Worm (Caenorhabditis elegans) whole organism, young adult: ENCODE results near the gene M70.5.
A peak's percentile ranks its signal among the peaks of the same experiment; 100 is the strongest.

ENCODE experiments used
- C17E4.6 ChIP-seq: fragments of 200-800 bp; sonication (Bioruptor generic); IDR thresholded peaks from 2 replicates; pipeline ENCODE4 v1.3.6; 2022; ENCODE audit warnings: missing genetic modification reagents, missing genetic modification characterization, missing compliant biosample characterization
- D2030.7 ChIP-seq: fragments of 200-800 bp; sonication (Bioruptor generic); IDR thresholded peaks from 2 replicates; pipeline ENCODE4 v1.3.6; 2022; ENCODE audit warnings: missing genetic modification reagents, missing genetic modification characterization, missing compliant biosample characterization
- F33H1.4 ChIP-seq: fragments of 200-800 bp; sonication (Bioruptor generic); IDR thresholded peaks from 2 replicates; pipeline ENCODE4 v1.3.6; 2022; ENCODE audit warnings: missing genetic modification reagents, missing genetic modification characterization, missing compliant biosample characterization
- F55B11.4 ChIP-seq: sonication (generic microtip); optimal IDR thresholded peaks from 2 replicates; lab custom pipeline; 2016; ENCODE audit warnings: missing compliant biosample characterization, missing genetic modification characterization, borderline replicate concordance; ENCODE audit not compliant: insufficient read depth
- F57C9.4 ChIP-seq: sonication (generic microtip); optimal IDR thresholded peaks from 2 replicates; lab custom pipeline; 2017; ENCODE audit warnings: mild to moderate bottlenecking, missing genetic modification characterization, missing compliant biosample characterization
- T26A5.8 ChIP-seq: sonication (generic microtip); optimal IDR thresholded peaks from 2 replicates; lab custom pipeline; 2016; ENCODE audit warnings: missing genetic modification characterization, missing compliant biosample characterization
- Y53G8AR.9 ChIP-seq: fragments of 200-800 bp; sonication (Bioruptor generic); conservative IDR thresholded peaks from 2 replicates; pipeline ENCODE4 v1.3.6; 2022; ENCODE audit warnings: missing genetic modification reagents, missing genetic modification characterization, missing compliant biosample characterization
- Y79H2A.3 ChIP-seq: fragments of 200-800 bp; sonication (Bioruptor generic); conservative IDR thresholded peaks from 2 replicates; pipeline ENCODE4 v1.3.6; 2022; ENCODE audit warnings: missing genetic modification reagents, missing genetic modification characterization, missing compliant biosample characterization
- akir-1 ChIP-seq: fragments of 200-800 bp; sonication (Bioruptor generic); optimal IDR thresholded peaks from 2 replicates; lab custom pipeline; 2018; ENCODE audit warnings: mild to moderate bottlenecking, missing genetic modification characterization, moderate library complexity, missing compliant biosample characterization
- bed-2 ChIP-seq: fragments of 200-800 bp; sonication (Bioruptor generic); IDR thresholded peaks from 2 replicates; pipeline ENCODE4 v1.3.6; 2022; ENCODE audit warnings: missing genetic modification reagents, missing genetic modification characterization, missing compliant biosample characterization
- ccch-3 ChIP-seq: fragments of 200-800 bp; sonication (Bioruptor generic); optimal IDR thresholded peaks from 2 replicates; lab custom pipeline; 2018; ENCODE audit warnings: mild to moderate bottlenecking, missing genetic modification characterization, missing compliant biosample characterization
- cebp-2 ChIP-seq: fragments of 200-800 bp; sonication (Bioruptor generic); IDR thresholded peaks from 2 replicates; pipeline ENCODE4 v1.3.6; 2022; ENCODE audit warnings: missing genetic modification characterization, missing compliant biosample characterization
- ceh-91 ChIP-seq: fragments of 200-800 bp; sonication (Bioruptor generic); IDR thresholded peaks from 2 replicates; pipeline ENCODE4 v1.3.6; 2022; ENCODE audit warnings: missing genetic modification reagents, missing genetic modification characterization, missing compliant biosample characterization
- chd-7 ChIP-seq: sonication (generic microtip); optimal IDR thresholded peaks from 2 replicates; lab custom pipeline; 2016; ENCODE audit warnings: mild to moderate bottlenecking, missing genetic modification characterization, moderate library complexity, missing compliant biosample characterization
- die-1 ChIP-seq: sonication (generic microtip); optimal IDR thresholded peaks from 2 replicates; lab custom pipeline; 2016; ENCODE audit warnings: missing genotype, mild to moderate bottlenecking, missing genetic modification characterization, missing compliant biosample characterization
- dpl-1 ChIP-seq: fragments of 150-350 bp; optimal IDR thresholded peaks from 2 replicates; lab custom pipeline; 2014; ENCODE audit warnings: missing biosample characterization, missing genetic modification reagents, missing genetic modification characterization
- efl-1 ChIP-seq: fragments of 150-350 bp; optimal IDR thresholded peaks from 2 replicates; lab custom pipeline; 2014; ENCODE audit warnings: missing biosample characterization, missing genetic modification reagents, missing genetic modification characterization
- fkh-3 ChIP-seq: sonication (generic microtip); optimal IDR thresholded peaks from 2 replicates; lab custom pipeline; 2016; ENCODE audit warnings: mild to moderate bottlenecking, missing genetic modification characterization, missing compliant biosample characterization
- gei-17 ChIP-seq: fragments of 200-800 bp; sonication (Bioruptor generic); optimal IDR thresholded peaks from 2 replicates; lab custom pipeline; 2018; ENCODE audit warnings: mild to moderate bottlenecking, missing genetic modification characterization, missing compliant biosample characterization
- him-1 ChIP-seq: sonication (generic microtip); optimal IDR thresholded peaks from 2 replicates; lab custom pipeline; 2016; ENCODE audit warnings: missing genotype, missing genetic modification reagents, missing genetic modification characterization, missing compliant biosample characterization
- hlh-26 ChIP-seq: fragments of 200-800 bp; sonication (Bioruptor generic); conservative IDR thresholded peaks from 2 replicates; pipeline ENCODE4 v1.3.6; 2022; ENCODE audit warnings: missing genetic modification reagents, missing genetic modification characterization, missing compliant biosample characterization
- hmg-1.2 ChIP-seq: fragments of 200-800 bp; sonication (Bioruptor generic); IDR thresholded peaks from 2 replicates; pipeline ENCODE4 v1.3.6; 2022; ENCODE audit warnings: missing genetic modification reagents, missing genetic modification characterization, missing compliant biosample characterization
- hrde-1 ChIP-seq: sonication (generic microtip); optimal IDR thresholded peaks from 2 replicates; lab custom pipeline; 2016; ENCODE audit warnings: missing genetic modification characterization, mild to moderate bottlenecking, missing compliant biosample characterization, moderate library complexity, missing genotype, missing genetic modification reagents, borderline replicate concordance
- hsf-1 ChIP-seq: fragments of 200-800 bp; sonication (Bioruptor generic); IDR thresholded peaks from 2 replicates; pipeline ENCODE4 v1.3.6; 2022; ENCODE audit warnings: missing genetic modification reagents, missing genetic modification characterization, missing compliant biosample characterization
- let-526 ChIP-seq: fragments of 200-800 bp; sonication (Bioruptor generic); IDR thresholded peaks from 2 replicates; pipeline ENCODE4 v1.3.6; 2022; ENCODE audit warnings: missing genetic modification reagents, missing genetic modification characterization, missing compliant biosample characterization
- let-607 ChIP-seq, 2 experiments: fragments of 200-800 bp in 1 of 2; sonication (Bioruptor generic) in 1 of 2; sonication (generic microtip) in 1 of 2; optimal IDR thresholded peaks; 2 replicates each; lab custom pipeline; 2016 to 2018; ENCODE audit warnings: mild to moderate bottlenecking in 2 of 2, missing compliant biosample characterization in 2 of 2, missing genetic modification characterization in 2 of 2, moderate library complexity in 2 of 2, missing genotype in 1 of 2
- lin-35 ChIP-seq, 3 experiments: fragments of 150-350 bp in 2 of 3; sonication (generic microtip) in 1 of 3; optimal IDR thresholded peaks; 2 replicates each; lab custom pipeline; 2014 to 2018; ENCODE audit warnings: missing biosample characterization in 3 of 3, missing genetic modification characterization in 3 of 3, missing genetic modification reagents in 3 of 3
- lir-1 ChIP-seq: fragments of 200-800 bp; sonication (Bioruptor generic); conservative IDR thresholded peaks from 2 replicates; pipeline ENCODE4 v1.3.6; 2022; ENCODE audit warnings: missing genetic modification reagents, missing genetic modification characterization, missing compliant biosample characterization
- lsl-1 ChIP-seq: fragments of 200-800 bp; sonication (Bioruptor generic); optimal IDR thresholded peaks from 2 replicates; lab custom pipeline; 2018; ENCODE audit warnings: mild to moderate bottlenecking, missing genetic modification characterization, moderate library complexity, missing compliant biosample characterization
- madf-3 ChIP-seq: fragments of 200-800 bp; sonication (Bioruptor generic); IDR thresholded peaks from 2 replicates; pipeline ENCODE4 v1.3.6; 2022; ENCODE audit warnings: missing genetic modification reagents, missing genetic modification characterization, missing compliant biosample characterization
- madf-6 ChIP-seq: fragments of 200-800 bp; sonication (Bioruptor generic); IDR thresholded peaks from 2 replicates; pipeline ENCODE4 v1.3.6; 2022; ENCODE audit warnings: missing genetic modification reagents, missing genetic modification characterization, missing compliant biosample characterization
- madf-8 ChIP-seq: fragments of 200-800 bp; sonication (Bioruptor generic); conservative IDR thresholded peaks from 2 replicates; pipeline ENCODE4 v1.3.6; 2022; ENCODE audit warnings: missing genetic modification reagents, missing genetic modification characterization, missing compliant biosample characterization
- pbrm-1 ChIP-seq: fragments of 200-800 bp; sonication (Bioruptor generic); IDR thresholded peaks from 2 replicates; pipeline ENCODE4 v1.3.6; 2022; ENCODE audit warnings: missing genetic modification reagents, missing genetic modification characterization, missing compliant biosample characterization
- snpc-1.1 ChIP-seq: sonication (generic microtip); optimal IDR thresholded peaks from 2 replicates; lab custom pipeline; 2017; ENCODE audit warnings: missing genetic modification characterization, mild to moderate bottlenecking, missing compliant biosample characterization, antibody characterized with exemption, moderate library complexity, missing genotype, missing genetic modification reagents; ENCODE audit not compliant: insufficient read depth
- snpc-1.3 ChIP-seq: sonication (generic microtip); optimal IDR thresholded peaks from 2 replicates; lab custom pipeline; 2017; ENCODE audit warnings: missing genetic modification characterization, mild to moderate bottlenecking, missing compliant biosample characterization, antibody characterized with exemption, moderate library complexity, missing genotype, missing genetic modification reagents; ENCODE audit not compliant: insufficient read depth
- sptf-2 ChIP-seq: fragments of 200-800 bp; sonication (Bioruptor generic); optimal IDR thresholded peaks from 2 replicates; lab custom pipeline; 2018; ENCODE audit warnings: mild to moderate bottlenecking, missing genetic modification characterization, missing compliant biosample characterization
- tlf-1 ChIP-seq: fragments of 200-800 bp; sonication (Bioruptor generic); optimal IDR thresholded peaks from 2 replicates; lab custom pipeline; 2018; ENCODE audit warnings: mild to moderate bottlenecking, missing genetic modification characterization, missing compliant biosample characterization
- unc-62 ChIP-seq: fragments of 150-350 bp; optimal IDR thresholded peaks from 2 replicates; lab custom pipeline; 2014; ENCODE audit warnings: missing biosample characterization, missing genetic modification reagents, missing genetic modification characterization
- xnd-1 ChIP-seq: sonication (generic microtip); optimal IDR thresholded peaks from 2 replicates; lab custom pipeline; 2016; ENCODE audit warnings: missing genotype, missing genetic modification reagents, missing genetic modification characterization, missing compliant biosample characterization
- zfh-2 ChIP-seq: fragments of 200-800 bp; sonication (Bioruptor generic); conservative IDR thresholded peaks from 2 replicates; pipeline ENCODE4 v1.3.6; 2022; ENCODE audit warnings: missing genetic modification reagents, missing genetic modification characterization, missing compliant biosample characterization
- zim-3 ChIP-seq: sonication (generic microtip); optimal IDR thresholded peaks from 2 replicates; lab custom pipeline; 2017; ENCODE audit warnings: mild to moderate bottlenecking, missing genetic modification characterization, moderate library complexity, missing compliant biosample characterization
- ztf-28 ChIP-seq: fragments of 200-800 bp; sonication (Bioruptor generic); IDR thresholded peaks from 2 replicates; pipeline ENCODE4 v1.3.6; 2022; ENCODE audit warnings: missing genetic modification reagents, missing genetic modification characterization, missing compliant biosample characterization
- ztf-6 ChIP-seq: fragments of 200-800 bp; sonication (Bioruptor generic); IDR thresholded peaks from 2 replicates; pipeline ENCODE4 v1.3.6; 2022; ENCODE audit warnings: missing genetic modification reagents, missing genetic modification characterization, missing compliant biosample characterization

The M70.5 gene

ce11 chrIV:2228678-2229077, 46.7 kb downstream of the M70.5 start:
- TF ChIP-seq bed-2 (no peak), snpc-1.1 (tag; lab: Kevin White, UChicago) (no peak), C17E4.6 (no peak), T26A5.8 (tag; lab: Kevin White, UChicago) (no peak), let-607 (tag; optimal IDR thresholded peaks at IDR 0.05; lab: Kevin White, UChicago) (no peak), hsf-1 (GFP tag; lab: Robert Waterston, UW) (no peak), F33H1.4 (no peak)

- TF ChIP-seq die-1 (tag; lab: Kevin White, UChicago) = no peak
- peak; percentile 54 for TF ChIP-seq zfh-2
- no peak for TF ChIP-seq pbrm-1 (GFP tag; lab: Robert Waterston, UW)
These were observed 51.7 kb downstream of the M70.5 start for ce11 chrIV:2223685-2224084.

ce11 chrIV:2223144-2223543, 52.3 kb downstream of the M70.5 start:
- TF ChIP-seq D2030.7 (GFP tag; lab: Robert Waterston, UW) (peak; percentile 60; the same call in 1 of the 2 replicates), F33H1.4 (peak; percentile 88), F55B11.4 (tag; lab: Kevin White, UChicago) (no peak), lin-35 (GFP tag; optimal IDR thresholded peaks at IDR 0.05; lab: Kevin White, UChicago) (no peak), Y79H2A.3 (no peak), ztf-6 (GFP tag; lab: Robert Waterston, UW) (no peak), ceh-91 (GFP tag; lab: Robert Waterston, UW) (peak; percentile 57), dpl-1 (GFP tag; lab: Kevin White, UChicago) (peak; percentile 26), efl-1 (peak; percentile 61), zim-3 (tag; lab: Kevin White, UChicago) (no peak), unc-62 (no peak), fkh-3 (tag; lab: Kevin White, UChicago) (no peak), sptf-2 (GFP tag; lab: Kevin White, UChicago) (no peak), hmg-1.2 (peak; percentile 5; the same call in 1 of the 2 replicates), F57C9.4 (no peak), madf-6 (peak; percentile 84), Y53G8AR.9 (GFP tag; lab: Robert Waterston, UW) (no peak), madf-8 (peak; percentile 65), hlh-26 (GFP tag; lab: Robert Waterston, UW) (no peak), lsl-1 (peak; percentile 86), xnd-1 (tag; lab: Kevin White, UChicago) (peak; percentile 71)

DNA sequence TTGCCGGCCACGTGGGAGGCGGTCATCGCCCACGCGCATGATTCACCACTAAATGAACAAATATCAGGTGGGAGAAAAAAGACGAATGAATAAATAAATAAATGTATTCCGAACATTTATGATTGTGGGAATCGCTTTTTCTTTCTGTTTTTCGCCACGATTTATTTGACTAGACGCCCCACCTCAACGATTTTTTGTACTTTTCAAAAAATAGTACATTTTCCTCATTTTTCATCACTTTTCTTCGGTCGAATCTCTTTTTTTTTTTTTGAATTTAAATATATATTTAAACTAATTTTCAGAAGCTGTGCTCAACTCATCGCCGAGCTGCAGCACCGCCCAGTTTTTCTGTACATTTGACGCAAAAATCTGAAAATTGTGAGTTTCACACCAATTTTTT, 52.9 kb downstream of the M70.5 start, which contains the start of gene fnip-2:
TSS of gene fnip-2 (plus strand) at position 301 of the 400 bp plus-strand sequence.
- TF ChIP-seq akir-1 (GFP tag; lab: Kevin White, UChicago) = no peak
- no peak for TF ChIP-seq fkh-3 (tag; lab: Kevin White, UChicago)
- no peak for TF ChIP-seq hsf-1 (GFP tag; lab: Robert Waterston, UW)
- no peak for TF ChIP-seq ccch-3 (GFP tag; lab: Kevin White, UChicago)
- TF ChIP-seq cebp-2 (GFP tag; lab: Robert Waterston, UW) = no peak
- no peak for TF ChIP-seq ztf-28
- no peak for TF ChIP-seq let-526 (GFP tag; lab: Robert Waterston, UW)
- no peak for TF ChIP-seq lir-1 (GFP tag; lab: Robert Waterston, UW)
- no peak for TF ChIP-seq snpc-1.3
- TF ChIP-seq dpl-1 (GFP tag; lab: Kevin White, UChicago) = no peak
- TF ChIP-seq tlf-1 (GFP tag; lab: Kevin White, UChicago) = no peak
- TF ChIP-seq madf-3 (GFP tag; lab: Robert Waterston, UW) = no peak
- TF ChIP-seq F57C9.4 = no peak
- TF ChIP-seq chd-7 (tag; lab: Kevin White, UChicago) = no peak
- no peak for TF ChIP-seq Y53G8AR.9 (GFP tag; lab: Robert Waterston, UW)
- TF ChIP-seq him-1 (tag; lab: Kevin White, UChicago) = no peak
- TF ChIP-seq hrde-1 (tag; lab: Kevin White, UChicago) = no peak
- TF ChIP-seq sptf-2 (GFP tag; lab: Kevin White, UChicago) = no peak
- no peak for TF ChIP-seq gei-17 (GFP tag; lab: Kevin White, UChicago)
- TF ChIP-seq, all 124 proteins: peak for 0
